Fruit fly (Drosophila melanogaster): ENCODE results near the gene CG12065.

DNA sequence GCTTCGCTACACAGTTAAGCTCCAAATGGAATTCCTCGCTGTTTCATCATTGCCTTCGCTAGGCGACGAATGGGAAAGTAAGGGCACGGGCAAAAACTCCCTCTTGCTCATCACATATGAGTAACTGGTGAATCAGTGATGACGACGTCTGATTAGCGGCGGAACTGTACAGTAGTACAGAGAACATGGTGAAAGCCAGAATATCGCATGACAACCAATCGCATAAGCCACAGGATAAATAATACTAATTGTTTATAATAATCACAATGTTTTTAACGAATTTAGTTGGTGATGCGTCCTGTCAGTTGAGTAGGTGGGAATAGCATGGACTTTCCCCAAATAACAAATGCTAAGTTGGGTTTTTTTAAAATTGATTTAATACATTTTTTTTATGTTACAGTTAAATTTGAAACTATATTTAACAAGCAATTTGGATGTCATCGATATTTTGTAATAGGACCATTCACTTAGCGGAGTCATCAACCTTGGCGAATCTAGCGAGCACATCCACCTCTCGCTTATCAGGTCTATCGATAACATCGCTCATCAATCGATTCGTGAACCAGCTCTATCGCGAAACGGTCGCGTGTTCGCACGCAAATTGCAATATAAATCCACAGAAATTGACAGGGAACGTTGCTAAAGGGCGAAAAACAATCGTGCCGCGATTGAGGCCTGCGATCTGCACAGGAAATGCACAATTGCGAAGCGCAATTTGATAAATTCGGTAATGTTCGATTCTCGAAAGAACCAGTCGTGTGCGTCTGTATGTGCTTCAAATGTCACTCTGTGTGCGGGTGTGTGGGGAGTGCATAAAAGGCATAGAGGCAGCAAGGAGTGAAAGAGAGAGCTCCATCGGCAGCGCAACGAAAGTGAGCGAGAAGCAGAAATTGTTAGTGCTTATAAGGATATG lies 13.8 kb upstream of the CG12065 start, which contains the start of the genes CG12112 and Trf4-1:
- TF ChIP-seq pan (optimal IDR thresholded peaks at IDR 0.05) (no peak), psq (optimal IDR thresholded peaks at IDR 0.05) (no peak), CG8478 (optimal IDR thresholded peaks at IDR 0.05) (peak; percentile 74)
